Worm (Caenorhabditis elegans): ENCODE measurements around the gene K09C8.8.

The K09C8.8 gene

ce11 chrX:10970629-10971028 lies at the start of gene K09C8.8:
K09C8.8 (plus strand) TSS chrX:10970929.
- no peak for TF ChIP-seq ZK337.2 (GFP tag; IDR thresholded peaks at IDR 0.05)
- TF ChIP-seq mep-1 (tag; optimal IDR thresholded peaks at IDR 0.05): no peak
- TF ChIP-seq rbr-2 (tag; optimal IDR thresholded peaks at IDR 0.05): no peak
- no peak for TF ChIP-seq php-3 (GFP tag; IDR thresholded peaks at IDR 0.05)
- no peak for TF ChIP-seq hlh-11 (tag; optimal IDR thresholded peaks at IDR 0.05)
- no peak for TF ChIP-seq saeg-2 (GFP tag; IDR thresholded peaks at IDR 0.05)
- TF ChIP-seq nhr-10 (tag; optimal IDR thresholded peaks at IDR 0.05): no peak
- no peak for TF ChIP-seq sdz-12 (GFP tag; optimal IDR thresholded peaks at IDR 0.05)
- no peak for TF ChIP-seq tag-97 (GFP tag; IDR thresholded peaks at IDR 0.05)
- no peak for TF ChIP-seq ceh-28 (tag; optimal IDR thresholded peaks at IDR 0.05)
- no peak for TF ChIP-seq nhr-42 (GFP tag; IDR thresholded peaks at IDR 0.05)
- no peak for TF ChIP-seq mdt-29 (GFP tag; IDR thresholded peaks at IDR 0.05)
- no peak for TF ChIP-seq tra-1 (GFP tag; IDR thresholded peaks at IDR 0.05)
- no peak for TF ChIP-seq nhr-76 (tag; optimal IDR thresholded peaks at IDR 0.05)

- TF ChIP-seq daf-16 (GFP tag; optimal IDR thresholded peaks at IDR 0.05): no peak
- TF ChIP-seq daf-16 (tag; optimal IDR thresholded peaks at IDR 0.05): no peak
- TF ChIP-seq nhr-111 (GFP tag; optimal IDR thresholded peaks at IDR 0.05): no peak
- peak in 1 of 2 experiments; percentile 95 for TF ChIP-seq unc-62 (GFP tag; optimal IDR thresholded peaks at IDR 0.05 in 1 of 2)
- no peak for TF ChIP-seq unc-62 (tag; optimal IDR thresholded peaks at IDR 0.05)
- no peak for TF ChIP-seq ces-1 (GFP tag; optimal IDR thresholded peaks at IDR 0.05)
Measured at ce11 chrX:10924031-10924430, 46.7 kb upstream of the K09C8.8 start.

ce11 chrX:10927136-10927535 lies 43.6 kb upstream of the K09C8.8 start:
- TF ChIP-seq Y75B8A.6 (GFP tag; IDR thresholded peaks at IDR 0.05) (no peak), fos-1 (tag; optimal IDR thresholded peaks at IDR 0.05) (no peak), nhr-11 (tag; optimal IDR thresholded peaks at IDR 0.05) (no peak), madf-9 (GFP tag; conservative IDR thresholded peaks at IDR 0.05) (no peak), gei-8 (GFP tag; optimal IDR thresholded peaks at IDR 0.05) (no peak), lin-38 (GFP tag; IDR thresholded peaks at IDR 0.05) (no peak), nhr-77 (tag; optimal IDR thresholded peaks at IDR 0.05) (no peak), F26F4.8 (GFP tag; conservative IDR thresholded peaks at IDR 0.05) (no peak), ZK337.2 (GFP tag; IDR thresholded peaks at IDR 0.05) (no peak), dpl-1 (GFP tag; optimal IDR thresholded peaks at IDR 0.05) (no peak)

DNA sequence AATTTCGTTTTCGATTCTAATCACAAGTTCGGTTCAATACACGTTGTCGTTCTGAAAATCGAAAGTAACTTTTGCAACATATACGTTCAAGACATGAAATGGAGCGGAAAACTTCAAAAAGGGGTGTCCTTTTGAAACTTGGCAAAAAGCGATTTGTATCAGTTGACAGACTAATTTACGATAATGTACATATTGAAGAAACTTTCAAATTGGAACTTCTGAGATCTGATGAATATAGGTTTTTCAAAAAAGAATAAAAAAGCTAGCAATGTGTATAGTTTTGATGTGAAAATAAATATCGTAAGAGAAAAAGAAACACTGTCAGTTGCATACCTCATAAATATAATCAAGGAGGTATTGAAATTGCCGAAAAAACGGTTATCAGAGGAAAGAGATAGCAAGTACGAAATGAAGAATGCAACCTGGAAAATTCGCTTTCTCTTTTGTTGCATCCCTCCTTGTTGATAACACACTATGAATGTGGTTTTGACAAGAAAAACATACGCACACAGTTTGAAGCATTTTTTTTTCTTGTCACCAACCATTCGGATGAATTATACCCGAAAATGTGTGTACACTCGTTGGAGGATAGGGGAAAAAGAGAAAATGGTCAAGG lies 41.7 kb upstream of the K09C8.8 start, which contains the start of gene dgn-1:
TSS of gene dgn-1 (minus strand) at position 51 of the 616 bp plus-strand sequence.
- TF ChIP-seq lir-3 (tag; optimal IDR thresholded peaks at IDR 0.05) (no peak), hlh-11 (tag; optimal IDR thresholded peaks at IDR 0.05) (peak; percentile 27), aha-1 (tag) (peak; percentile 47), Y5F2A.4 (GFP tag; optimal IDR thresholded peaks at IDR 0.05) (no peak), nhr-28 (tag; optimal IDR thresholded peaks at IDR 0.05) (peak; percentile 42), dmd-6 (GFP tag; IDR thresholded peaks at IDR 0.05) (0 out of 2 replicates have a peak, but pooled peaks have one; percentile 12), snpc-4 (tag; optimal IDR thresholded peaks at IDR 0.05) (no peak), egl-43 (GFP tag; IDR thresholded peaks at IDR 0.05) (no peak), mep-1 (tag; optimal IDR thresholded peaks at IDR 0.05) (no peak), gei-8 (GFP tag; optimal IDR thresholded peaks at IDR 0.05) (no peak), ces-1 (GFP tag; optimal IDR thresholded peaks at IDR 0.05) (no peak), Y75B8A.6 (GFP tag; IDR thresholded peaks at IDR 0.05) (no peak), ZK337.2 (GFP tag; IDR thresholded peaks at IDR 0.05) (no peak), F44E2.7 (GFP tag; IDR thresholded peaks at IDR 0.05) (no peak), zip-11 (GFP tag; IDR thresholded peaks at IDR 0.05) (no peak), nhr-6 (tag; optimal IDR thresholded peaks at IDR 0.05) (no peak), lin-29 (GFP tag; IDR thresholded peaks at IDR 0.05) (no peak), lim-7 (GFP tag; IDR thresholded peaks at IDR 0.05) (no peak), F26F4.8 (GFP tag; conservative IDR thresholded peaks at IDR 0.05) (no peak), cey-2 (tag; optimal IDR thresholded peaks at IDR 0.05; ENCODE audit: borderline replicate concordance, insufficient read depth) (no peak), D1046.2 (GFP tag; IDR thresholded peaks at IDR 0.05) (no peak), vab-7 (GFP tag; IDR thresholded peaks at IDR 0.05) (no peak), pqm-1 (tag; optimal IDR thresholded peaks at IDR 0.05) (peak; percentile 30), ctbp-1 (GFP tag; IDR thresholded peaks at IDR 0.05) (no peak)
